Fruit fly (Drosophila melanogaster): Measurements from ENCODE around the gene CG18789.

The CG18789 gene

DNA sequence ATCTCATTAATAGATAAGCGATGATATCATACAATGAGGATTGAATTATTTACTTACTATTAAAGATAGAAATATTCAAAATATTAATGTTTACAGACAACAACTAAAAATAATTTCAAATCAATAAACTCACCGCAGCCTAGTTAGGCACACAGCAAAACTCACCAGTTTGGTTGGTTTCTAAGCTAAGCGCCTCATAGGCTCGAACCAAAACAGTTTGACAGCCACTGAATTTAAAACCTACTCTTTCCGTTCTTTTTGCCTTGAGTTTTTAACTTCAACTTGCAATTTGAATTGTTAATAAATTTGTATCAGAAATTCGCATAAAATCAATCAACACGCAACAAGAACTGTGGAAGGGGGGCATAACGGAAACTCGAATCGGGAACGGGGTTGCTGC is 46.8 kb downstream of the CG18789 start (continued):
- TF ChIP-seq knrl (GFP tag; IDR thresholded peaks at IDR 0.05; ENCODE audit: partially characterized antibody) (peak; percentile 40), NfI (GFP tag; optimal IDR thresholded peaks at IDR 0.05) (peak; percentile 6), inv (GFP tag; IDR thresholded peaks at IDR 0.05; ENCODE audit: partially characterized antibody) (no peak), zf30C (GFP tag; optimal IDR thresholded peaks at IDR 0.05) (no peak), run (tag; optimal IDR thresholded peaks at IDR 0.05) (no peak), stwl (tag; optimal IDR thresholded peaks at IDR 0.05) (peak; percentile 36), CG17328 (GFP tag; IDR thresholded peaks at IDR 0.05) (no peak), CG4617 (GFP tag; optimal IDR thresholded peaks at IDR 0.05; ENCODE audit: borderline replicate concordance) (no peak), CG2120 (GFP tag; optimal IDR thresholded peaks at IDR 0.05) (no peak), vfl (GFP tag; optimal IDR thresholded peaks at IDR 0.05) (no peak), ems (GFP tag; optimal IDR thresholded peaks at IDR 0.05) (no peak), Gug (GFP tag; IDR thresholded peaks at IDR 0.05) (no peak), seq (GFP tag; IDR thresholded peaks at IDR 0.05) (no peak), CG10543 (GFP tag; optimal IDR thresholded peaks at IDR 0.05) (no peak), br (optimal IDR thresholded peaks at IDR 0.05) (no peak), Bgb (GFP tag; IDR thresholded peaks at IDR 0.05; ENCODE audit: partially characterized antibody) (0 out of 2 replicates have a peak, but pooled peaks have one; percentile 6), insv (GFP tag; optimal IDR thresholded peaks at IDR 0.05) (peak in 1 of 2 experiments; percentile 31), CG16779 (GFP tag; IDR thresholded peaks at IDR 0.05) (no peak), chinmo (GFP tag; IDR thresholded peaks at IDR 0.05; ENCODE audit: partially characterized antibody) (0 out of 4 replicates have a peak, but pooled peaks have one; percentile 45), lab (GFP tag; optimal IDR thresholded peaks at IDR 0.05) (no peak), tin (GFP tag; optimal IDR thresholded peaks at IDR 0.05) (no peak), CG3995 (GFP tag; optimal IDR thresholded peaks at IDR 0.05) (no peak), Hr51 (GFP tag; optimal IDR thresholded peaks at IDR 0.05) (no peak), tna (GFP tag; IDR thresholded peaks at IDR 0.05; ENCODE audit: partially characterized antibody) (no peak), Chrac-16 (GFP tag; optimal IDR thresholded peaks at IDR 0.05) (no peak), dimm (GFP tag; IDR thresholded peaks at IDR 0.05) (no peak), CG14965 (GFP tag; optimal IDR thresholded peaks at IDR 0.05; ENCODE audit: borderline replicate concordance) (no peak), CG32772 (GFP tag; IDR thresholded peaks at IDR 0.05) (no peak), croc (GFP tag; conservative IDR thresholded peaks at IDR 0.05) (no peak), Eip74EF (GFP tag; optimal IDR thresholded peaks at IDR 0.05) (no peak), vvl (GFP tag; IDR thresholded peaks at IDR 0.05) (no peak), CG31388 (GFP tag; optimal IDR thresholded peaks at IDR 0.05) (no peak), danr (GFP tag; IDR thresholded peaks at IDR 0.05) (no peak), Kr (GFP tag; optimal IDR thresholded peaks at IDR 0.05) (no peak), hth (optimal IDR thresholded peaks at IDR 0.05) (no peak), tap (tag; optimal IDR thresholded peaks at IDR 0.05) (no peak), cg (GFP tag; optimal IDR thresholded peaks at IDR 0.05) (no peak), Hmr (GFP tag; optimal IDR thresholded peaks at IDR 0.05) (no peak), grn (GFP tag; optimal IDR thresholded peaks at IDR 0.05) (no peak), Dek (tag; optimal IDR thresholded peaks at IDR 0.05) (no peak), CG10147 (GFP tag; optimal IDR thresholded peaks at IDR 0.05) (no peak), PHDP (tag; optimal IDR thresholded peaks at IDR 0.05) (no peak), Xbp1 (GFP tag; optimal IDR thresholded peaks at IDR 0.05) (no peak), CG2199 (GFP tag; IDR thresholded peaks at IDR 0.05) (0 out of 3 replicates have a peak, but pooled peaks have one; percentile 51), gsb (GFP tag; IDR thresholded peaks at IDR 0.05) (no peak), CG8924 (tag; optimal IDR thresholded peaks at IDR 0.05) (no peak), Jarid2 (GFP tag; optimal IDR thresholded peaks at IDR 0.05) (no peak), CG7271 (tag; optimal IDR thresholded peaks at IDR 0.05) (no peak), CG13624 (GFP tag; optimal IDR thresholded peaks at IDR 0.05) (no peak), CG6654 (GFP tag; optimal IDR thresholded peaks at IDR 0.05) (peak; percentile 99), CG11398 (GFP tag; optimal IDR thresholded peaks at IDR 0.05) (no peak)
